Worm (Caenorhabditis elegans): Measurements from ENCODE around the gene gly-3.
A peak's percentile ranks its signal among the peaks of the same experiment; 100 is the strongest.

The gly-3 gene

DNA sequence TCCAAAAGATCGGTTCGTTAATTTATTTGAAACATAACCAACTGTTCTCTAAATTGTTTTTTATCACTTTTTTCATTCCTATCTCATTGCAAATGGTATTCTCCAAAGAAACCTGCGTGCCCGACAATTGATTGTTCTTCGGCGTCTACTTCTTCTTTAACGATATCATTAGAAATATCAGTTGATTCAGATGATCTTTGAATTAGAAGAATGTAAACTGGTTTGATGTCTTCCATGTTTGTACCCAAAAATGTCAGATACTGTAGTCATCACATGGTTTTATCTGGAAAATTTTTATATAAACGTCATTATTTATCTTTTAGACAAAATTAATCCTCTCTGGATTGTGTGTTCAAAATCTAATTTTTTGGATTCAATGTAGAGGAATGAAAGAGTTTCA lies 19.8 kb downstream of the gly-3 start (continued):
- TF ChIP-seq ets-5 (GFP tag; IDR thresholded peaks at IDR 0.05), result no peak
- no peak for TF ChIP-seq egl-27 (tag; optimal IDR thresholded peaks at IDR 0.05)
- TF ChIP-seq alr-1 (tag; optimal IDR thresholded peaks at IDR 0.05; ENCODE audit: borderline replicate concordance), result no peak
- no peak for TF ChIP-seq mep-1 (tag; optimal IDR thresholded peaks at IDR 0.05)

DNA sequence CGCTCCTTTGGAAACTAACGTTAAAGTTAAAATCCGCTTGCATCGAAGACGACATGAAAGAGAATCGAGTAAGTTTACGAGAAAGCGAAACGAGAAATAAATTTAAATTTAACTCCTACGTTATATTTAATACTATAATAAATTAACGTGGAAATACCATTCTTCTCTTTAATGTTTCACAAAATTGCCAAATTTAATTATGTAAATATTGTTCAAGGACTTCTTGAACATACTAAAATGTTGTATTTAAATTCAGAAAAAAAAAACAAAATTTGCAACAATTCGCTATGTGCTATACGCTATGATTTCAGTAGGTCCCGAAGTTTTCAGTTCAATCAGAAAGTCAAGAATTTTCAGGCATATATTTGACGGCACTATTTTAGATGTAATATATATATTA lies 20.6 kb downstream of the gly-3 start, which contains the start of gene ZK688.10:
ZK688.10 (minus strand) TSS at position 101 of the 400 bp plus-strand sequence.
- TF ChIP-seq nhr-28 (tag; optimal IDR thresholded peaks at IDR 0.05) (no peak), isw-1 (GFP tag; IDR thresholded peaks at IDR 0.05) (no peak), hlh-17 (GFP tag; optimal IDR thresholded peaks at IDR 0.05; ENCODE audit: borderline replicate concordance) (no peak), ztf-4 (tag; optimal IDR thresholded peaks at IDR 0.05) (no peak), xbp-1 (tag; optimal IDR thresholded peaks at IDR 0.05) (no peak), nhr-20 (tag; optimal IDR thresholded peaks at IDR 0.05) (no peak), blmp-1 (tag; optimal IDR thresholded peaks at IDR 0.05) (no peak), sox-4 (tag; optimal IDR thresholded peaks at IDR 0.05) (no peak), mef-2 (tag; optimal IDR thresholded peaks at IDR 0.05) (no peak)

DNA sequence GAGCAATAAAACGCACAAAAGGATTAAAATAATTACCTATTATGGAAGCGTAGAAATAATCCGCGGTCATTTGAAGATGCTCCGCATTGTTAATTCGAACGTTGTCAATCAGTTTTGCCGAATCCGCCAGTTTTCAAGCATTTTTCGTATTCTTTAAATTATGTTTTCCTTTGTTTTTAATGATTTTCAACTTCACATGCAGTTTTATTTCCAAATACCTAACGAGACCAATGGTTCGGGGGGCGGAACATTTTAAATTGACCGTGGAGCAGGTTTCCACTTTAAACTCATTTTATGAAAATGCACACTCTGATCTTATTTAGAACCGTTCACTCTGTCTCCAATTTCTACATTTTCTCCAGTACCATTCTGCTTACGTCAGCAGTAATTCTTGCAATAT lies 22.8 kb downstream of the gly-3 start, which contains the start of gene ZK688.4:
ZK688.4 (plus strand) TSS at position 301 of the 400 bp plus-strand sequence.
- TF ChIP-seq zag-1 (tag; optimal IDR thresholded peaks at IDR 0.05), result no peak
- TF ChIP-seq nhr-90 (tag; optimal IDR thresholded peaks at IDR 0.05; ENCODE audit: poor library complexity), result no peak
- TF ChIP-seq hpl-2 (GFP tag; optimal IDR thresholded peaks at IDR 0.05), result no peak
- no peak for TF ChIP-seq ceh-82 (tag; optimal IDR thresholded peaks at IDR 0.05)

DNA sequence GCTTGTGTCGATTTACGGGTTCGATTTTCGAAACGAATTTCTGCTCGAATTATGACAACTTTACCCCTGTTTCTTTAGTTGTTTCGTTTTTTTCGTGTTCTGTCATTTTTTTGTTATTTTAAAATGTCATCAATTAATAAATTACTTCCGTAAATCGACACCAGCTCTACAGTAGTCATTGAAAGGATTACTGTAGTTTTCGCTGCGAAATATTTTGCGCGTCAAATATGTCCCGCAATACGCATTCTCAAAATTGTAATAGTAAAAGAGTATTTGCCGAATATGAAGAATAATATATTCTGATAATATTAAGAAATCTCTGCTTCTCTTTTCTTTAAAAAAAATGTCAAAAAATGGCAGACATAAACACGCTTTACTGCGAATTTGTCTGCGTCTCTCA lies 24.3 kb downstream of the gly-3 start:
- TF ChIP-seq isw-1 (GFP tag; IDR thresholded peaks at IDR 0.05) (no peak), nhr-28 (tag; optimal IDR thresholded peaks at IDR 0.05) (no peak), fkh-8 (tag; optimal IDR thresholded peaks at IDR 0.05) (peak; percentile 27), efl-1 (optimal IDR thresholded peaks at IDR 0.05) (no peak), efl-1 (GFP tag; optimal IDR thresholded peaks at IDR 0.05 in 1 of 2) (peak in 1 of 2 experiments; percentile 54)

- no peak for TF ChIP-seq C16A3.4 (tag; optimal IDR thresholded peaks at IDR 0.05)
Measured at ce11 chrIII:7892333-7892732, 25.2 kb downstream of the gly-3 start.

ce11 chrIII:7891573-7892306 lies 25.8 kb downstream of the gly-3 start, which contains the start of the genes ZK688.5 and fahd-1:
Gene ZK688.5, minus strand, starts transcription at chrIII:7891623.
Gene fahd-1, plus strand, starts transcription at chrIII:7892256.
- TF ChIP-seq lsy-2 (tag; optimal IDR thresholded peaks at IDR 0.05), result peak; percentile 62 to 77
- TF ChIP-seq xbp-1 (tag; optimal IDR thresholded peaks at IDR 0.05), result peak; percentile 55
- peak; percentile 46 for TF ChIP-seq jun-1 (tag; optimal IDR thresholded peaks at IDR 0.05)
- peak; percentile 81 for TF ChIP-seq snu-23 (GFP tag; optimal IDR thresholded peaks at IDR 0.05)
- no peak for TF ChIP-seq vab-15 (tag; optimal IDR thresholded peaks at IDR 0.05)
- peak; percentile 79 for TF ChIP-seq nhr-85 (tag)
- TF ChIP-seq nhr-84 (tag; optimal IDR thresholded peaks at IDR 0.05), result no peak
- TF ChIP-seq dpl-1 (GFP tag; optimal IDR thresholded peaks at IDR 0.05), result peak; percentile 43 to 50 (median 49)
- peak; percentile 49 for TF ChIP-seq nhr-77 (tag; optimal IDR thresholded peaks at IDR 0.05)
- no peak for TF ChIP-seq hlh-4 (tag; optimal IDR thresholded peaks at IDR 0.05)
- no peak for TF ChIP-seq sup-37 (GFP tag; optimal IDR thresholded peaks at IDR 0.05)
- TF ChIP-seq lin-35 (GFP tag; optimal IDR thresholded peaks at IDR 0.05), result peak; percentile 70 to 71
- peak; percentile 34 for TF ChIP-seq unc-86 (tag; optimal IDR thresholded peaks at IDR 0.05)
- TF ChIP-seq tbx-2 (tag; optimal IDR thresholded peaks at IDR 0.05), result peak; percentile 62
- peak; percentile 54 for TF ChIP-seq fkh-8 (tag; optimal IDR thresholded peaks at IDR 0.05)
- no peak for TF ChIP-seq lin-15B (tag; optimal IDR thresholded peaks at IDR 0.05)
- no peak for TF ChIP-seq pax-3 (tag; optimal IDR thresholded peaks at IDR 0.05)
- peak; percentile 49 for TF ChIP-seq nhr-90 (tag; optimal IDR thresholded peaks at IDR 0.05; ENCODE audit: poor library complexity)
- no peak for TF ChIP-seq fos-1 (tag; optimal IDR thresholded peaks at IDR 0.05)
- TF ChIP-seq blmp-1 (tag; optimal IDR thresholded peaks at IDR 0.05), result peak; percentile 92
- TF ChIP-seq rnt-1 (tag; optimal IDR thresholded peaks at IDR 0.05), result peak; percentile 71
- TF ChIP-seq mep-1 (tag; optimal IDR thresholded peaks at IDR 0.05), result peak; percentile 70
- TF ChIP-seq ceh-8 (GFP tag; optimal IDR thresholded peaks at IDR 0.05), result peak; percentile 4
- TF ChIP-seq efl-1 (optimal IDR thresholded peaks at IDR 0.05), result peak; percentile 72 to 77
- peak; percentile 27 to 94 for TF ChIP-seq efl-1 (GFP tag; optimal IDR thresholded peaks at IDR 0.05 in 1 of 2)
- no peak for TF ChIP-seq zip-4 (GFP tag; optimal IDR thresholded peaks at IDR 0.05)
- peak; percentile 51 for TF ChIP-seq snpc-4 (tag; optimal IDR thresholded peaks at IDR 0.05)
- peak; percentile 60 for TF ChIP-seq C16A3.4 (tag; optimal IDR thresholded peaks at IDR 0.05)
